Worm (Caenorhabditis elegans) whole organism, late embryonic: ENCODE measurements around the gene F55G11.6.

Source experiments
- ceh-22 ChIP-seq: sonication (generic microtip); optimal IDR thresholded peaks from 2 replicates; lab custom pipeline; 2017; ENCODE audit warnings: missing biosample characterization, missing genetic modification characterization
- dve-1 ChIP-seq: sonication (generic microtip); optimal IDR thresholded peaks from 2 replicates; lab custom pipeline; 2017; ENCODE audit warnings: antibody characterized with exemption, mild to moderate bottlenecking, missing genetic modification characterization, missing compliant biosample characterization
- fkh-6 ChIP-seq: sonication (generic microtip); optimal IDR thresholded peaks from 2 replicates; lab custom pipeline; 2016; ENCODE audit warnings: missing genetic modification characterization, missing compliant biosample characterization
- madf-2 ChIP-seq: sonication (generic microtip); optimal IDR thresholded peaks from 2 replicates; lab custom pipeline; 2017; ENCODE audit warnings: missing genetic modification characterization, missing compliant biosample characterization
- nfya-1 ChIP-seq: sonication (generic microtip); optimal IDR thresholded peaks from 2 replicates; lab custom pipeline; 2017; ENCODE audit warnings: missing genetic modification characterization, mild to moderate bottlenecking, missing compliant biosample characterization, antibody characterized with exemption, moderate library complexity

- no peak for TF ChIP-seq dve-1 (tag; lab: Kevin White, UChicago)
- TF ChIP-seq ceh-22, result no peak
- no peak for TF ChIP-seq fkh-6 (tag; lab: Kevin White, UChicago)
- TF ChIP-seq madf-2 (tag; lab: Kevin White, UChicago), result no peak
- TF ChIP-seq nfya-1 (tag; lab: Kevin White, UChicago), result no peak
Observed at ce11 chrIV:12967303-12967702, 9.5 kb downstream of the F55G11.6 start.
